Worm (Caenorhabditis elegans) whole organism, L4 larva: ENCODE data around the gene rgs-7.

Experiments
- F10B5.3 ChIP-seq: sonication (generic microtip); optimal IDR thresholded peaks from 2 replicates; lab custom pipeline; 2016; ENCODE audit warnings: mild to moderate bottlenecking, missing genetic modification characterization, missing compliant biosample characterization
- T20F7.1 ChIP-seq: fragments of 200-800 bp; sonication (Bioruptor generic); optimal IDR thresholded peaks from 2 replicates; lab custom pipeline; 2018; ENCODE audit warnings: mild to moderate bottlenecking, missing genetic modification characterization, missing compliant biosample characterization
- Y48G9A.11 ChIP-seq: fragments of 200-800 bp; sonication (Bioruptor generic); IDR thresholded peaks from 2 replicates; pipeline ENCODE4 v1.3.6; 2022; ENCODE audit warnings: missing genetic modification reagents, missing genetic modification characterization, missing compliant biosample characterization
- Y5F2A.4 ChIP-seq: fragments of 200-800 bp; sonication (Bioruptor generic); optimal IDR thresholded peaks from 2 replicates; lab custom pipeline; 2018; ENCODE audit warnings: mild to moderate bottlenecking, missing genetic modification characterization, missing compliant biosample characterization
- ceh-20 ChIP-seq: fragments of 200-800 bp; sonication (Bioruptor generic); IDR thresholded peaks from 2 replicates; pipeline ENCODE4 v1.3.6; 2022; ENCODE audit warnings: missing genetic modification reagents, missing genetic modification characterization, missing compliant biosample characterization
- daf-12 ChIP-seq: fragments of 150-350 bp; optimal IDR thresholded peaks from 2 replicates; lab custom pipeline; 2014; ENCODE audit warnings: missing biosample characterization, missing genetic modification reagents, missing genetic modification characterization
- daf-16 ChIP-seq, 3 experiments: sonication (generic microtip); optimal IDR thresholded peaks; 2 replicates each; lab custom pipeline; 2016 to 2017; ENCODE audit warnings: missing genetic modification characterization in 3 of 3, missing genetic modification reagents in 3 of 3, mild to moderate bottlenecking in 2 of 3, missing compliant biosample characterization in 2 of 3, missing biosample characterization in 1 of 3, moderate library complexity in 1 of 3
- dmd-6 ChIP-seq: fragments of 200-800 bp; sonication (Bioruptor generic); IDR thresholded peaks from 2 replicates; pipeline ENCODE4 v1.3.6; 2022; ENCODE audit warnings: missing genetic modification reagents, missing genetic modification characterization, missing compliant biosample characterization
- duxl-1 ChIP-seq: sonication (generic microtip); optimal IDR thresholded peaks from 2 replicates; lab custom pipeline; 2016; ENCODE audit warnings: mild to moderate bottlenecking, missing genetic modification characterization, moderate library complexity, missing compliant biosample characterization; ENCODE audit not compliant: poor library complexity
- dve-1 ChIP-seq: sonication (generic microtip); optimal IDR thresholded peaks from 2 replicates; lab custom pipeline; 2017; ENCODE audit warnings: antibody characterized with exemption, mild to moderate bottlenecking, missing genetic modification characterization, missing compliant biosample characterization; ENCODE audit not compliant: insufficient read depth
- hlh-11 ChIP-seq: fragments of 200-800 bp; sonication (Bioruptor generic); optimal IDR thresholded peaks from 2 replicates; lab custom pipeline; 2018; ENCODE audit warnings: mild to moderate bottlenecking, missing genetic modification characterization, missing compliant biosample characterization
- hlh-30 ChIP-seq: sonication (generic microtip); optimal IDR thresholded peaks from 2 replicates; lab custom pipeline; 2017; ENCODE audit warnings: antibody characterized with exemption, mild to moderate bottlenecking, missing genetic modification characterization, missing compliant biosample characterization; ENCODE audit not compliant: insufficient read depth
- hmg-1.1 ChIP-seq: fragments of 200-800 bp; sonication (Bioruptor generic); IDR thresholded peaks from 2 replicates; pipeline ENCODE4 v1.3.6; 2022; ENCODE audit warnings: missing genetic modification reagents, missing genetic modification characterization, missing compliant biosample characterization
- lim-7 ChIP-seq: fragments of 200-800 bp; sonication (Bioruptor generic); IDR thresholded peaks from 2 replicates; pipeline ENCODE4 v1.3.6; 2022; ENCODE audit warnings: missing genetic modification characterization, missing compliant biosample characterization
- lin-1 ChIP-seq: fragments of 200-800 bp; sonication (Bioruptor generic); IDR thresholded peaks from 2 replicates; pipeline ENCODE4 v1.3.6; 2022; ENCODE audit warnings: missing genetic modification reagents, missing genetic modification characterization, missing compliant biosample characterization
- lin-13 ChIP-seq: fragments of 150-350 bp; optimal IDR thresholded peaks from 2 replicates; lab custom pipeline; 2014; ENCODE audit warnings: missing biosample characterization, missing genetic modification reagents, missing genetic modification characterization
- lin-39 ChIP-seq: fragments of 150-350 bp; optimal IDR thresholded peaks from 2 replicates; lab custom pipeline; 2014; ENCODE audit warnings: missing biosample characterization, missing genetic modification reagents, missing genetic modification characterization
- lsy-2 ChIP-seq, 2 experiments: fragments of 150-350 bp in 1 of 2; sonication (generic microtip) in 1 of 2; optimal IDR thresholded peaks; 2 replicates each; lab custom pipeline; 2014 to 2017; ENCODE audit warnings: missing biosample characterization in 2 of 2, missing genetic modification characterization in 2 of 2
- madf-9 ChIP-seq: fragments of 200-800 bp; sonication (Bioruptor generic); conservative IDR thresholded peaks from 2 replicates; pipeline ENCODE4 v1.3.6; 2022; ENCODE audit warnings: missing genetic modification reagents, missing genetic modification characterization, missing compliant biosample characterization
- mdl-1 ChIP-seq, 2 experiments: fragments of 150-350 bp in 1 of 2; sonication (generic microtip) in 1 of 2; optimal IDR thresholded peaks; 2 replicates each; lab custom pipeline; 2014 to 2017; ENCODE audit warnings: missing biosample characterization in 2 of 2, missing genetic modification characterization in 2 of 2
- mep-1 ChIP-seq: fragments of 150-350 bp; sonication (generic microtip); optimal IDR thresholded peaks from 3 replicates; lab custom pipeline; 2014; ENCODE audit warnings: missing biosample characterization, missing genetic modification characterization
- nhr-102 ChIP-seq: sonication (generic microtip); optimal IDR thresholded peaks from 2 replicates; lab custom pipeline; 2016; ENCODE audit warnings: mild to moderate bottlenecking, missing genetic modification characterization, moderate library complexity, missing compliant biosample characterization
- nhr-25 ChIP-seq: sonication (generic microtip); optimal IDR thresholded peaks from 2 replicates; lab custom pipeline; 2017; ENCODE audit warnings: missing genetic modification characterization, mild to moderate bottlenecking, missing compliant biosample characterization, antibody characterized with exemption, moderate library complexity, borderline replicate concordance; ENCODE audit not compliant: insufficient read depth
- nhr-28 ChIP-seq: fragments of 150-350 bp; optimal IDR thresholded peaks from 2 replicates; lab custom pipeline; 2014; ENCODE audit warnings: missing biosample characterization, missing genetic modification characterization
- nhr-48 ChIP-seq: sonication (generic microtip); optimal IDR thresholded peaks from 2 replicates; lab custom pipeline; 2016; ENCODE audit warnings: mild to moderate bottlenecking, missing genetic modification characterization, missing compliant biosample characterization
- nhr-77 ChIP-seq: fragments of 150-350 bp; optimal IDR thresholded peaks from 2 replicates; lab custom pipeline; 2014; ENCODE audit warnings: missing biosample characterization, missing genetic modification characterization
- php-3 ChIP-seq: fragments of 200-800 bp; sonication (Bioruptor generic); IDR thresholded peaks from 2 replicates; pipeline ENCODE4 v1.3.6; 2022; ENCODE audit warnings: missing genetic modification reagents, missing genetic modification characterization, missing compliant biosample characterization
- pqm-1 ChIP-seq: sonication (generic microtip); optimal IDR thresholded peaks from 2 replicates; lab custom pipeline; 2017; ENCODE audit warnings: missing biosample characterization, missing genetic modification characterization
- saeg-2 ChIP-seq: fragments of 200-800 bp; sonication (Bioruptor generic); IDR thresholded peaks from 2 replicates; pipeline ENCODE4 v1.3.6; 2022; ENCODE audit warnings: missing genetic modification reagents, missing genetic modification characterization, missing compliant biosample characterization
- tra-1 ChIP-seq: fragments of 200-800 bp; sonication (Bioruptor generic); IDR thresholded peaks from 2 replicates; pipeline ENCODE4 v1.3.6; 2022; ENCODE audit warnings: missing genetic modification reagents, missing genetic modification characterization, missing compliant biosample characterization
- zfp-2 ChIP-seq: sonication (generic microtip); optimal IDR thresholded peaks from 2 replicates; lab custom pipeline; 2016; ENCODE audit warnings: mild to moderate bottlenecking, missing genetic modification characterization, missing compliant biosample characterization
- zfp-3 ChIP-seq: fragments of 200-800 bp; sonication (Bioruptor generic); conservative IDR thresholded peaks from 2 replicates; pipeline ENCODE4 v1.3.6; 2022; ENCODE audit warnings: missing genetic modification reagents, missing genetic modification characterization, missing compliant biosample characterization
- zip-11 ChIP-seq: fragments of 200-800 bp; sonication (Bioruptor generic); IDR thresholded peaks from 2 replicates; pipeline ENCODE4 v1.3.6; 2022; ENCODE audit warnings: missing genetic modification characterization, missing compliant biosample characterization
- ztf-11 ChIP-seq: fragments of 150-350 bp; optimal IDR thresholded peaks from 2 replicates; lab custom pipeline; 2014; ENCODE audit warnings: missing biosample characterization, missing genetic modification characterization
- ztf-7 ChIP-seq: fragments of 150-350 bp; optimal IDR thresholded peaks from 2 replicates; lab custom pipeline; 2014; ENCODE audit warnings: missing biosample characterization, missing genetic modification characterization

The rgs-7 gene

ce11 chrX:3573482-3573881, 31.1 kb downstream of the rgs-7 start, which contains the start of gene T27A10.5:
TSS of gene T27A10.5 (minus strand) at chrX:3573582.
- no peak for TF ChIP-seq hlh-30 (tag; lab: Kevin White, UChicago)
- no peak for TF ChIP-seq tra-1 (GFP tag; lab: Robert Waterston, UW)
- TF ChIP-seq madf-9 (GFP tag; lab: Robert Waterston, UW), result no peak
- TF ChIP-seq ztf-11 (tag; lab: Kevin White, UChicago), result no peak
- no peak for TF ChIP-seq ceh-20 (GFP tag; lab: Robert Waterston, UW)
- TF ChIP-seq lin-1 (GFP tag; lab: Robert Waterston, UW), result no peak
- TF ChIP-seq zip-11 (GFP tag; lab: Robert Waterston, UW), result no peak
- no peak for TF ChIP-seq zfp-2 (tag; lab: Kevin White, UChicago)
- TF ChIP-seq duxl-1 (tag; lab: Kevin White, UChicago), result no peak

ce11 chrX:3576239-3576638, 33.9 kb downstream of the rgs-7 start, which contains the start of gene ckc-1:
TSS of gene ckc-1 (plus strand) at chrX:3576606.
- TF ChIP-seq hlh-11 (peak; percentile 82), nhr-77 (tag; lab: Kevin White, UChicago) (peak; percentile 83), hlh-30 (tag; lab: Kevin White, UChicago) (peak; percentile 22), pqm-1 (tag; lab: Kevin White, UChicago) (peak; percentile 98), ztf-11 (tag; lab: Kevin White, UChicago) (no peak), lin-13 (no peak), mep-1 (peak; percentile 22), dmd-6 (GFP tag; lab: Robert Waterston, UW) (peak; percentile 87), daf-16 (GFP tag; optimal IDR thresholded peaks at IDR 0.05; lab: Kevin White, UChicago) (peak in 1 of 2 experiments; percentile 39), daf-16 (tag; optimal IDR thresholded peaks at IDR 0.05; lab: Kevin White, UChicago) (peak; percentile 96), F10B5.3 (tag; lab: Kevin White, UChicago) (no peak), nhr-48 (tag; lab: Kevin White, UChicago) (peak; percentile 47), mdl-1 (tag; optimal IDR thresholded peaks at IDR 0.05; lab: Kevin White, UChicago) (peak in 1 of 2 experiments; percentile 24), nhr-102 (tag; lab: Kevin White, UChicago) (no peak), dve-1 (tag; lab: Kevin White, UChicago) (peak; percentile 91), nhr-25 (tag; lab: Kevin White, UChicago) (no peak), php-3 (GFP tag; lab: Robert Waterston, UW) (peak; percentile 85), ztf-7 (peak; percentile 8), tra-1 (GFP tag; lab: Robert Waterston, UW) (peak; percentile 75), T20F7.1 (GFP tag; lab: Kevin White, UChicago) (peak; percentile 39), nhr-28 (peak; percentile 89), lim-7 (no peak), lsy-2 (tag; optimal IDR thresholded peaks at IDR 0.05; lab: Kevin White, UChicago) (no peak)

- no peak for TF ChIP-seq Y5F2A.4 (GFP tag; lab: Kevin White, UChicago)
- no peak for TF ChIP-seq zfp-3
- TF ChIP-seq daf-12 (tag; lab: Kevin White, UChicago), result no peak
- TF ChIP-seq Y48G9A.11 (GFP tag; lab: Robert Waterston, UW), result no peak
- no peak for TF ChIP-seq hmg-1.1 (GFP tag; lab: Robert Waterston, UW)
- TF ChIP-seq saeg-2, result no peak
- TF ChIP-seq lin-39 (tag; lab: Kevin White, UChicago), result no peak
These were observed 39.5 kb downstream of the rgs-7 start for ce11 chrX:3581813-3582212.
